Worm (Caenorhabditis elegans) whole organism, early embryonic: ENCODE data around the gene W09B6.4.
A peak's percentile ranks its signal among the peaks of the same experiment; 100 is the strongest.

Source experiments
- B0310.2 ChIP-seq: sonication (generic microtip); optimal IDR thresholded peaks from 2 replicates; lab custom pipeline; 2016; ENCODE audit warnings: mild to moderate bottlenecking, missing genetic modification characterization, missing compliant biosample characterization
- F13C5.2 ChIP-seq: sonication (generic microtip); optimal IDR thresholded peaks from 2 replicates; lab custom pipeline; 2017; ENCODE audit warnings: mild to moderate bottlenecking, missing genetic modification characterization, inconsistent platforms, missing compliant biosample characterization
- aly-1 ChIP-seq: sonication (generic microtip); optimal IDR thresholded peaks from 2 replicates; lab custom pipeline; 2016; ENCODE audit warnings: missing genetic modification characterization, missing compliant biosample characterization
- ama-1 ChIP-seq: fragments of 150-350 bp; optimal IDR thresholded peaks from 2 replicates; lab custom pipeline; 2014
- ceh-13 ChIP-seq: fragments of 200-800 bp; sonication (Bioruptor generic); optimal IDR thresholded peaks from 2 replicates; lab custom pipeline; 2018; ENCODE audit warnings: mild to moderate bottlenecking, missing genetic modification characterization, missing compliant biosample characterization
- ceh-36 ChIP-seq: sonication (generic microtip); optimal IDR thresholded peaks from 2 replicates; lab custom pipeline; 2016; ENCODE audit warnings: missing genetic modification characterization, inconsistent platforms, missing compliant biosample characterization
- ets-7 ChIP-seq: sonication (generic microtip); optimal IDR thresholded peaks from 2 replicates; lab custom pipeline; 2016; ENCODE audit warnings: missing genotype, missing genetic modification characterization, missing compliant biosample characterization
- flt-1 ChIP-seq: fragments of 200-800 bp; sonication (Bioruptor generic); IDR thresholded peaks from 2 replicates; pipeline ENCODE4 v1.3.6; 2022; ENCODE audit warnings: missing genetic modification characterization, missing compliant biosample characterization
- hmbx-1 ChIP-seq: sonication (generic microtip); optimal IDR thresholded peaks from 2 replicates; lab custom pipeline; 2016; ENCODE audit warnings: mild to moderate bottlenecking, missing genetic modification characterization, missing compliant biosample characterization
- hmg-4 ChIP-seq: fragments of 200-800 bp; sonication (Bioruptor generic); optimal IDR thresholded peaks from 2 replicates; lab custom pipeline; 2018; ENCODE audit warnings: mild to moderate bottlenecking, missing genetic modification characterization, missing compliant biosample characterization
- hnd-1 ChIP-seq: sonication (generic microtip); optimal IDR thresholded peaks from 2 replicates; lab custom pipeline; 2016; ENCODE audit warnings: missing genetic modification characterization, missing compliant biosample characterization
- pes-1 ChIP-seq: fragments of 200-800 bp; sonication (Bioruptor generic); IDR thresholded peaks from 2 replicates; pipeline ENCODE4 v1.3.6; 2022; ENCODE audit warnings: missing genetic modification reagents, missing genetic modification characterization, missing compliant biosample characterization
- scrt-1 ChIP-seq: fragments of 200-800 bp; sonication (Bioruptor generic); IDR thresholded peaks from 2 replicates; pipeline ENCODE4 v1.3.6; 2022; ENCODE audit warnings: missing genetic modification characterization, missing compliant biosample characterization
- sea-1 ChIP-seq: fragments of 200-800 bp; sonication (Bioruptor generic); conservative IDR thresholded peaks from 2 replicates; pipeline ENCODE4 v1.3.6; 2022; ENCODE audit warnings: missing genetic modification characterization, missing compliant biosample characterization
- tbx-11 ChIP-seq: fragments of 200-800 bp; sonication (Bioruptor generic); IDR thresholded peaks from 2 replicates; pipeline ENCODE4 v1.3.6; 2022; ENCODE audit warnings: missing genetic modification characterization, missing compliant biosample characterization
- tbx-37 ChIP-seq: fragments of 200-800 bp; sonication (Bioruptor generic); conservative IDR thresholded peaks from 2 replicates; pipeline ENCODE4 v1.3.6; 2022; ENCODE audit warnings: missing genetic modification reagents, missing genetic modification characterization, missing compliant biosample characterization
- tra-4 ChIP-seq: sonication (generic microtip); optimal IDR thresholded peaks from 2 replicates; lab custom pipeline; 2017; ENCODE audit warnings: missing genetic modification characterization, missing compliant biosample characterization

Gene W09B6.4

ce11 chrII:1143173-1143738 lies 2.6 kb upstream of the W09B6.4 start:
- no peak for TF ChIP-seq ama-1
- TF ChIP-seq flt-1 (GFP tag; lab: Robert Waterston, UW) = no peak
- TF ChIP-seq ceh-36 (tag; lab: Kevin White, UChicago) = no peak
- no peak for TF ChIP-seq tra-4 (tag; lab: Kevin White, UChicago)
- no peak for TF ChIP-seq ets-7
- TF ChIP-seq tbx-37 (GFP tag; lab: Robert Waterston, UW) = no peak
- no peak for TF ChIP-seq B0310.2 (tag; lab: Kevin White, UChicago)
- no peak for TF ChIP-seq scrt-1 (GFP tag; lab: Robert Waterston, UW)
- TF ChIP-seq pes-1 (GFP tag; lab: Robert Waterston, UW) = no peak
- TF ChIP-seq sea-1 (GFP tag; lab: Robert Waterston, UW) = no peak
- no peak for TF ChIP-seq hmbx-1
- no peak for TF ChIP-seq F13C5.2 (tag; lab: Kevin White, UChicago)
- TF ChIP-seq tbx-11 (GFP tag; lab: Robert Waterston, UW) = no peak
- TF ChIP-seq aly-1 (tag; lab: Kevin White, UChicago) = no peak
- no peak for TF ChIP-seq hmg-4 (GFP tag; lab: Kevin White, UChicago)
- no peak for TF ChIP-seq ceh-13 (GFP tag; lab: Kevin White, UChicago)

DNA sequence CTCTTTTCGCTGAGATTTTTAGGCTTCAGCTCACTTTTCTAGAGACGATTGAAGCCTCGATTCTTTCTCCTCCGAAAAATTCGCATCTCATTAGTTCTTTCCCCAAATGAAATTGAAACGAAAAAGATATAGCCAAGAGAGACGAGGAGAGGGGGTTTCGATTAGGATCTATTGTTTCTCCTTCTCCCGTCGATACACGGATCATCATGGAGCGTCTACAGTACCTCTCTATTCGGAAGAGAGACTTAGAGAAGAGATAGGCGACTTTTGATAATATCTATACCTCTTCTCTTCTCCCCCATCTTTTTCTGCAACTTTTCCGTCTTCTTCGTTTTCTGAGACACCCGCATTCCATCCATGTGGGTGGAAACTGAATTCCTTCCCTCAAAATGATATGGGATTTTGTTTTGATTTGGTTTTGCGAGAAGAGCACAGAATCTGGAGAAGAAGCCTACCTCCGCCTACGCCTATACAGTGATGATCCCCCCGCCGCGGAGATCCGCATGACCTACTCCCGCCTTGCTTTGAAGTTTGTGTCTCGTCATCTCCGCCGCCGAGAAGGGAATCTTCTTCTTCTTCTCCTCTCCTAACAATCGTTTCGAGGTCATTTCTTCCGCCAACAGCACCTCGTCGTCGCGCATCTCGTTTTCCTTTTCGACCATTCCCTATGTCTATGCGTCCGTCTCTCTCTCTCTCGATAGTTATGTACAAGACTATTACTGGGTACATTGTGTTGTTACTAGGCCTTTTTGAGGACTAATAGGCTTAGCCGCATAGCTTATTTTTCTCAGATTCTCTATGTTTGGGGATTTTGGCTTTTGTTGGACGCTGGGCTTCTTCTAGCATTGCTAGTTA lies 1.3 kb upstream of the W09B6.4 start:
- TF ChIP-seq F13C5.2 (tag; lab: Kevin White, UChicago) (no peak), ceh-13 (GFP tag; lab: Kevin White, UChicago) (no peak), tbx-37 (GFP tag; lab: Robert Waterston, UW) (no peak), ceh-36 (tag; lab: Kevin White, UChicago) (no peak), hmbx-1 (no peak), sea-1 (GFP tag; lab: Robert Waterston, UW) (no peak), ama-1 (no peak), hmg-4 (GFP tag; lab: Kevin White, UChicago) (no peak), flt-1 (GFP tag; lab: Robert Waterston, UW) (no peak), ets-7 (no peak), hnd-1 (tag; lab: Kevin White, UChicago) (no peak), tra-4 (tag; lab: Kevin White, UChicago) (no peak), pes-1 (GFP tag; lab: Robert Waterston, UW) (no peak), aly-1 (tag; lab: Kevin White, UChicago) (no peak), scrt-1 (GFP tag; lab: Robert Waterston, UW) (no peak), B0310.2 (tag; lab: Kevin White, UChicago) (no peak), tbx-11 (GFP tag; lab: Robert Waterston, UW) (no peak)

DNA sequence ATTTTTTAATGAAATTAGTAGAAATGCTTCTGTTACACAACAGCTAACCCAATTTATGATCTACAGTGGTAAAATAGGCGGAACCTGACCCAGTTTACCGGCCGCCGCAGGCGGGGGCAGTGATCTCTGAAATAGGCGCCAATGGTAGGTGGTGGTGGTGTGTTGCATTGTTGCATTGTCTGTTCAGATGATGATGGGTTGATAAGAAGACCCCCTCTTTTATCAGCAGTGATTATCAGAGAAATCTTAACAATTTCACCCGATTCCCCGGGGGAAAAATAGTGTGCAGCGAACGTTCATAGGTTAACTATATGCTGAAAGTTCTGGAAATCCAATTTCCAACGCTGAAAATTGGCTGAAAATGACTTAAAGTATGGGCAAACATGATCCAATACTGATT lies 2.0 kb downstream of the W09B6.4 start:
- TF ChIP-seq sea-1 (GFP tag; lab: Robert Waterston, UW) = no peak
- no peak for TF ChIP-seq tbx-11 (GFP tag; lab: Robert Waterston, UW)
- no peak for TF ChIP-seq hmbx-1
- TF ChIP-seq hmg-4 (GFP tag; lab: Kevin White, UChicago) = no peak
- no peak for TF ChIP-seq F13C5.2 (tag; lab: Kevin White, UChicago)
- TF ChIP-seq ceh-13 (GFP tag; lab: Kevin White, UChicago) = no peak
- no peak for TF ChIP-seq ets-7
- no peak for TF ChIP-seq scrt-1 (GFP tag; lab: Robert Waterston, UW)
- TF ChIP-seq ceh-36 (tag; lab: Kevin White, UChicago) = no peak
- TF ChIP-seq tra-4 (tag; lab: Kevin White, UChicago) = no peak
- no peak for TF ChIP-seq aly-1 (tag; lab: Kevin White, UChicago)
- TF ChIP-seq flt-1 (GFP tag; lab: Robert Waterston, UW) = no peak

DNA sequence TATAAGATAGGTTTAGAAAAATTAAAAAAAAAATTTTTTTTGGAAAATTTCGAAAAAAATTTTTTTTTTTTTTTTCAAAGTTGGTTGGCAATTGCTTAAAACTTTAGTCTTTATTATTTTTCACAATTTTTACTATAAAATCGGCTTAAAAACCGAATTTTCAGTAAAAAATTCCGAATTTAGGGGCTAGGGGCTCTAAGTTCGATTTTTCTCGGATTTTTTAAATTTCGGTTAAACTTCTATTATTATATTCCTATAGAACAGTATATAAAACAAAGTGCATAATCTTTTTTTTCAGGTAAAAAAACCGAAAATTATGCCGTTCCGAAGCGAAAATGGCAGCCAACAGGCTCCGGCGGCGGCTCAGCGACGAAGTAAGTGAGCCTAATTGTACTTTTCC lies 4.2 kb downstream of the W09B6.4 start, which contains the start of gene pod-2:
TSS of gene pod-2 (plus strand) at position 301 of the 400 bp plus-strand sequence.
- no peak for TF ChIP-seq pes-1 (GFP tag; lab: Robert Waterston, UW)
- TF ChIP-seq hnd-1 (tag; lab: Kevin White, UChicago) = no peak
- TF ChIP-seq scrt-1 (GFP tag; lab: Robert Waterston, UW) = no peak

DNA sequence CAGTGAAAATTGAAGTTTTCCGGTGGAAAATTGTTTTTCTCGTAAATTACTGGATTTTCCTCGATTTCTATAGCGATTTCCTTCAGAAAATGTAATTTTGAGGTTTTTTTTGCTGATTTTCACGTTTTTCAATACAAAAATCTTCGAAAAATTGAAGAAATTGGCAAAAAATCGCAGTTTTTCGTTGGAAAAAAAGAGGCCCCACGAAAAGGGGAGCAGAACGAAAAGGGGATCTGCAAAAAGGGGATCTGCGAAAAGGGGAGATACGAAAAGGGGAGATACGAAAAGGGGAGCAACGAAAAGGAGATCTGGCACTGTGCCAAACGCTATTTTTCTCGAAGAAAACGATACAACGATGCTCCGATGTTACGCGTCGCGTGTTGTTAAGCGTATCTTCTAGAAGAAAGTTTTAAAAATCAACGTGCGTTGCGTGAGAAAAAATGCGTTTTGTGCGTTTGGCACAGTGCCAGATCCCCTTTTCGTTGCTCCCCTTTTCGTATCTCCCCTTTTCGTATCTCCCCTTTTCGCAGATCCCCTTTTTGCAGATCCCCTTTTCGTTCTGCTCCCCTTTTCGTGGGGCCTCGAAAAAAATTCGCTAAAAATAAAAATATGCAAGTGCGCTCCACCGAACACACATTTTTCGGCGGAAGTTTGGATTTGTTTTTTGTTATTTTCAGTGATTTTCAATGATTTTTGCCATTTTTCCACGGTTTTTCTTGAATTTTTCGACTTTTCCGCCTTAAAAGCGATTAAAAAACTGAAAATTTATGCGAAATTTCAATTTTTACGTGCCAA lies 6.1 kb downstream of the W09B6.4 start:
- peak; percentile 62; the same call in 1 of the 2 replicates for TF ChIP-seq pes-1 (GFP tag; lab: Robert Waterston, UW)
- TF ChIP-seq ets-7 = peak; percentile 4
- 0 out of 2 replicates have a peak, but pooled peaks have one; percentile 9 for TF ChIP-seq sea-1 (GFP tag; lab: Robert Waterston, UW)

DNA sequence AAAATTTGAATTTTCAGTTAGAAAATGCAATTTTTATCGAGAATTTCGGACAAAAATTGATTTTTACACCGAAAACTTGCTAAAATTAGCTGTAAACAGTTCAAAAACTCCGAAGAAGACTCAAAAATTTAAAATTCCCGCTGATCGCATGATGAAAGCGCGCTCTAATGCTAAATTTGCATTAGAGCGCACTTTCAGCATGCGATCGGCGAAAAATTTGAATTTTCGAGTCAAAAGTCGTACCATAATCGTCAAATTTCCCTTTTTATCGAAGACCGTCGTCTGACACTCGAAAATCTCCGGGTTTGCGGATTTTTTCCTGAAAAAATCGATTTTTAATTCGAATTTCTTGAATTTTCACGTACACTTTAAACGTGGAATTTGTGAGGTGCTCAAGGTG lies 7.3 kb downstream of the W09B6.4 start:
- TF ChIP-seq pes-1 (GFP tag; lab: Robert Waterston, UW) (no peak), tbx-37 (GFP tag; lab: Robert Waterston, UW) (no peak), ceh-13 (GFP tag; lab: Kevin White, UChicago) (no peak), ceh-36 (tag; lab: Kevin White, UChicago) (no peak), hmg-4 (GFP tag; lab: Kevin White, UChicago) (no peak), flt-1 (GFP tag; lab: Robert Waterston, UW) (no peak), ama-1 (no peak), tra-4 (tag; lab: Kevin White, UChicago) (no peak), hnd-1 (tag; lab: Kevin White, UChicago) (no peak), B0310.2 (tag; lab: Kevin White, UChicago) (no peak), hmbx-1 (no peak), F13C5.2 (tag; lab: Kevin White, UChicago) (no peak), tbx-11 (GFP tag; lab: Robert Waterston, UW) (no peak), scrt-1 (GFP tag; lab: Robert Waterston, UW) (no peak), ets-7 (no peak), aly-1 (tag; lab: Kevin White, UChicago) (no peak), sea-1 (GFP tag; lab: Robert Waterston, UW) (no peak)
